Fruit fly (Drosophila melanogaster) whole organism, embryonic: ENCODE measurements around the gene Spt6.

ENCODE experiments used
- Atf6 ChIP-seq: fragments of 200-800 bp; sonication (Bioruptor generic); IDR thresholded peaks from 2 replicates; pipeline ENCODE4 v1.3.6; 2022; ENCODE audit warnings: missing biosample characterization, missing genetic modification characterization
- CG10209 ChIP-seq: fragments of 200-800 bp; sonication (Bioruptor generic); optimal IDR thresholded peaks from 3 replicates; lab custom pipeline; 2017; ENCODE audit warnings: missing biosample characterization, mild to moderate bottlenecking, missing genetic modification characterization, missing genetic modification reagents
- CG10979 ChIP-seq: fragments of 200-800 bp; sonication (Bioruptor generic); optimal IDR thresholded peaks from 2 replicates; lab custom pipeline; 2018; ENCODE audit warnings: missing biosample characterization, mild to moderate bottlenecking, missing genetic modification characterization, moderate library complexity
- CG12071 ChIP-seq: fragments of 200-800 bp; sonication (Bioruptor generic); optimal IDR thresholded peaks from 3 replicates; lab custom pipeline; 2018; ENCODE audit warnings: missing biosample characterization, mild to moderate bottlenecking, missing genetic modification characterization
- CG12219 ChIP-seq: fragments of 200-800 bp; sonication (Bioruptor generic); optimal IDR thresholded peaks from 3 replicates; lab custom pipeline; 2018; ENCODE audit warnings: missing biosample characterization, mild to moderate bottlenecking, missing genetic modification characterization
- CG12236 ChIP-seq: fragments of 200-800 bp; sonication (Bioruptor generic); optimal IDR thresholded peaks from 2 replicates; lab custom pipeline; 2016; ENCODE audit warnings: missing biosample characterization, missing genetic modification characterization
- CG12299 ChIP-seq: fragments of 200-800 bp; sonication (Bioruptor generic); optimal IDR thresholded peaks from 2 replicates; lab custom pipeline; 2018; ENCODE audit warnings: missing biosample characterization, mild to moderate bottlenecking, missing genetic modification characterization
- CG14710 ChIP-seq: fragments of 200-800 bp; sonication (Bioruptor generic); optimal IDR thresholded peaks from 3 replicates; lab custom pipeline; 2019; ENCODE audit warnings: missing biosample characterization, mild to moderate bottlenecking, missing genetic modification characterization, moderate library complexity
- CG15479 ChIP-seq: fragments of 200-800 bp; sonication (Bioruptor generic); optimal IDR thresholded peaks from 3 replicates; lab custom pipeline; 2019; ENCODE audit warnings: missing biosample characterization, mild to moderate bottlenecking, missing genetic modification characterization, moderate library complexity
- CG16863 ChIP-seq: fragments of 200-800 bp; sonication (Bioruptor generic); optimal IDR thresholded peaks from 3 replicates; lab custom pipeline; 2016; ENCODE audit warnings: missing biosample characterization, missing genetic modification characterization
- CG17912 ChIP-seq: fragments of 200-800 bp; sonication (Bioruptor generic); optimal IDR thresholded peaks from 2 replicates; lab custom pipeline; 2018; ENCODE audit warnings: missing biosample characterization, mild to moderate bottlenecking, missing genetic modification characterization
- CG30403 ChIP-seq: fragments of 200-800 bp; sonication (Bioruptor generic); optimal IDR thresholded peaks from 3 replicates; lab custom pipeline; 2016; ENCODE audit warnings: missing biosample characterization, missing genetic modification characterization
- CG3163 ChIP-seq: fragments of 200-800 bp; sonication (Bioruptor generic); optimal IDR thresholded peaks from 3 replicates; lab custom pipeline; 2016; ENCODE audit warnings: missing biosample characterization, missing genetic modification characterization
- CG3281 ChIP-seq: fragments of 200-800 bp; sonication (Bioruptor generic); optimal IDR thresholded peaks from 3 replicates; lab custom pipeline; 2017; ENCODE audit warnings: missing biosample characterization, mild to moderate bottlenecking, missing genetic modification characterization
- CG3995 ChIP-seq: fragments of 200-800 bp; sonication (Bioruptor generic); optimal IDR thresholded peaks from 3 replicates; lab custom pipeline; 2016; ENCODE audit warnings: missing biosample characterization, missing genetic modification characterization
- CG4617 ChIP-seq: fragments of 200-800 bp; sonication (Bioruptor generic); optimal IDR thresholded peaks from 3 replicates; lab custom pipeline; 2016; ENCODE audit warnings: missing biosample characterization, missing genetic modification characterization, borderline replicate concordance
- CG6175 ChIP-seq: fragments of 200-800 bp; sonication (Bioruptor generic); IDR thresholded peaks from 3 replicates; pipeline ENCODE4 v1.3.6; 2022; ENCODE audit warnings: missing biosample characterization, missing genetic modification characterization
- CG7987 ChIP-seq: fragments of 200-800 bp; sonication (Bioruptor generic); optimal IDR thresholded peaks from 2 replicates; lab custom pipeline; 2018; ENCODE audit warnings: missing biosample characterization, mild to moderate bottlenecking, missing genetic modification characterization, moderate library complexity
- CG8089 ChIP-seq: fragments of 200-800 bp; sonication (Bioruptor generic); optimal IDR thresholded peaks from 3 replicates; lab custom pipeline; 2016; ENCODE audit warnings: missing biosample characterization, missing genetic modification characterization
- CG8290 ChIP-seq, 3 experiments: fragments of 200-800 bp; sonication (Bioruptor generic); optimal IDR thresholded peaks; 2 replicates each; lab custom pipeline; 2016 to 2019; ENCODE audit warnings: missing biosample characterization in 3 of 3, missing genetic modification characterization in 3 of 3, mild to moderate bottlenecking in 2 of 3, moderate library complexity in 1 of 3
- CG8924 ChIP-seq: fragments of 200-800 bp; optimal IDR thresholded peaks from 3 replicates; lab custom pipeline; 2019; ENCODE audit warnings: missing biosample characterization, mild to moderate bottlenecking, missing genetic modification characterization, moderate library complexity
- CG9437 ChIP-seq: fragments of 200-800 bp; sonication (Bioruptor generic); optimal IDR thresholded peaks from 2 replicates; lab custom pipeline; 2018; ENCODE audit warnings: missing biosample characterization, mild to moderate bottlenecking, missing genetic modification characterization
- CG9609 ChIP-seq: fragments of 200-800 bp; sonication (Bioruptor generic); optimal IDR thresholded peaks from 3 replicates; lab custom pipeline; 2016; ENCODE audit warnings: missing biosample characterization, missing genetic modification characterization
- Dad ChIP-seq: fragments of 200-800 bp; sonication (Bioruptor generic); optimal IDR thresholded peaks from 3 replicates; lab custom pipeline; 2016; ENCODE audit warnings: missing biosample characterization, missing genetic modification characterization
- Ets65A ChIP-seq: fragments of 200-800 bp; sonication (Bioruptor generic); peaks from one replicate; lab custom pipeline; 2016; ENCODE audit warnings: missing biosample characterization, missing genetic modification characterization
- Lhr ChIP-seq: fragments of 200-800 bp; sonication (Bioruptor generic); optimal IDR thresholded peaks from 3 replicates; lab custom pipeline; 2017; ENCODE audit warnings: mild to moderate bottlenecking, missing biosample characterization, missing genetic modification reagents, missing genetic modification characterization
- Meics ChIP-seq: fragments of 200-800 bp; sonication (Bioruptor generic); optimal IDR thresholded peaks from 2 replicates; lab custom pipeline; 2017; ENCODE audit warnings: missing biosample characterization, mild to moderate bottlenecking, missing genetic modification characterization
- Rfx ChIP-seq: fragments of 200-800 bp; sonication (Bioruptor generic); IDR thresholded peaks from 2 replicates; pipeline ENCODE4 v1.3.6; 2022; ENCODE audit warnings: missing biosample characterization, missing genetic modification characterization
- Rx ChIP-seq: fragments of 200-800 bp; sonication (Bioruptor generic); IDR thresholded peaks from 2 replicates; pipeline ENCODE4 v1.3.6; 2022; ENCODE audit warnings: missing biosample characterization, missing genetic modification characterization
- Sox100B ChIP-seq: fragments of 200-800 bp; sonication (Bioruptor generic); optimal IDR thresholded peaks from 3 replicates; lab custom pipeline; 2018; ENCODE audit warnings: missing biosample characterization, mild to moderate bottlenecking, missing genetic modification characterization
- Taf1 ChIP-seq: fragments of 200-800 bp; sonication (Bioruptor generic); IDR thresholded peaks from 2 replicates; pipeline ENCODE4 v1.3.6; 2022; ENCODE audit warnings: missing biosample characterization, missing genetic modification characterization
- ab ChIP-seq: fragments of 200-800 bp; sonication (Bioruptor generic); optimal IDR thresholded peaks from 2 replicates; lab custom pipeline; 2016; ENCODE audit warnings: missing biosample characterization, missing genetic modification characterization
- ase ChIP-seq: fragments of 200-800 bp; sonication (Bioruptor generic); IDR thresholded peaks from 3 replicates; pipeline ENCODE4 v1.3.6; 2022; ENCODE audit warnings: missing biosample characterization, missing genetic modification characterization
- ash1 ChIP-seq: fragments of 200-800 bp; sonication (Bioruptor generic); optimal IDR thresholded peaks from 2 replicates; lab custom pipeline; 2018; ENCODE audit warnings: missing biosample characterization, mild to moderate bottlenecking, missing genetic modification characterization
- chinmo ChIP-seq: fragments of 200-800 bp; sonication (Bioruptor generic); IDR thresholded peaks from 4 replicates; pipeline ENCODE4 v1.3.6; 2022; ENCODE audit warnings: missing biosample characterization, missing genetic modification characterization; ENCODE audit not compliant: partially characterized antibody
- ems ChIP-seq: fragments of 200-800 bp; sonication (Bioruptor generic); optimal IDR thresholded peaks from 3 replicates; lab custom pipeline; 2016; ENCODE audit warnings: missing biosample characterization, missing genetic modification characterization
- exex ChIP-seq: fragments of 200-800 bp; sonication (Bioruptor generic); optimal IDR thresholded peaks from 4 replicates; lab custom pipeline; 2018; ENCODE audit warnings: missing biosample characterization, mild to moderate bottlenecking, missing genetic modification characterization, moderate library complexity
- gro ChIP-seq: fragments of 200-800 bp; sonication (Bioruptor generic); optimal IDR thresholded peaks from 2 replicates; lab custom pipeline; 2016; ENCODE audit warnings: missing biosample characterization, missing genetic modification characterization
- ken ChIP-seq: fragments of 200-800 bp; sonication (Bioruptor generic); IDR thresholded peaks from 3 replicates; pipeline ENCODE4 v1.3.6; 2022; ENCODE audit warnings: missing biosample characterization, missing genetic modification characterization
- lab ChIP-seq: fragments of 200-800 bp; sonication (Bioruptor generic); optimal IDR thresholded peaks from 3 replicates; lab custom pipeline; 2017; ENCODE audit warnings: missing biosample characterization, missing genetic modification characterization, mild to moderate bottlenecking, moderate library complexity, missing genetic modification reagents
- pan ChIP-seq, 4 experiments: fragments of >200 bp in 3 of 4; fragments of 200-800 bp in 1 of 4; sonication (Bioruptor generic) in 1 of 4; optimal IDR thresholded peaks in 3 of 4; IDR thresholded peaks in 1 of 4; 2 replicates each; pipeline versions ENCODE4 v1.3.6 to Lab custom; 2017 to 2022; ENCODE audit warnings: missing biosample characterization in 2 of 4, missing genetic modification characterization in 2 of 4, mixed read lengths in 1 of 4
- pita ChIP-seq: fragments of 200-800 bp; sonication (Bioruptor generic); optimal IDR thresholded peaks from 2 replicates; lab custom pipeline; 2017; ENCODE audit warnings: missing biosample characterization, mild to moderate bottlenecking, missing genetic modification characterization
- row ChIP-seq: fragments of 200-800 bp; sonication (Bioruptor generic); IDR thresholded peaks from 3 replicates; pipeline ENCODE4 v1.3.6; 2022; ENCODE audit warnings: missing biosample characterization, missing genetic modification characterization
- schlank ChIP-seq: fragments of 200-800 bp; sonication (Bioruptor generic); optimal IDR thresholded peaks from 2 replicates; lab custom pipeline; 2018; ENCODE audit warnings: missing biosample characterization, mild to moderate bottlenecking, missing genetic modification characterization
- sim ChIP-seq: fragments of 200-800 bp; sonication (Bioruptor generic); IDR thresholded peaks from 2 replicates; pipeline ENCODE4 v1.3.6; 2022; ENCODE audit warnings: missing biosample characterization, missing genetic modification characterization
- stwl ChIP-seq: fragments of 200-800 bp; sonication (Bioruptor generic); optimal IDR thresholded peaks from 3 replicates; lab custom pipeline; 2018; ENCODE audit warnings: missing biosample characterization, mild to moderate bottlenecking, missing genetic modification characterization, moderate library complexity
- tap ChIP-seq: fragments of 200-800 bp; optimal IDR thresholded peaks from 3 replicates; lab custom pipeline; 2019; ENCODE audit warnings: missing biosample characterization, mild to moderate bottlenecking, missing genetic modification characterization, moderate library complexity
- tll ChIP-seq, 2 experiments: fragments of 200-800 bp in 1 of 2; fragments of >200 bp in 1 of 2; sonication (Bioruptor generic) in 1 of 2; optimal IDR thresholded peaks; 2 replicates each; lab custom pipeline; 2017 to 2019; ENCODE audit warnings: missing biosample characterization in 2 of 2, missing genetic modification characterization in 2 of 2, mild to moderate bottlenecking in 1 of 2, moderate library complexity in 1 of 2

Spt6 gene

DNA sequence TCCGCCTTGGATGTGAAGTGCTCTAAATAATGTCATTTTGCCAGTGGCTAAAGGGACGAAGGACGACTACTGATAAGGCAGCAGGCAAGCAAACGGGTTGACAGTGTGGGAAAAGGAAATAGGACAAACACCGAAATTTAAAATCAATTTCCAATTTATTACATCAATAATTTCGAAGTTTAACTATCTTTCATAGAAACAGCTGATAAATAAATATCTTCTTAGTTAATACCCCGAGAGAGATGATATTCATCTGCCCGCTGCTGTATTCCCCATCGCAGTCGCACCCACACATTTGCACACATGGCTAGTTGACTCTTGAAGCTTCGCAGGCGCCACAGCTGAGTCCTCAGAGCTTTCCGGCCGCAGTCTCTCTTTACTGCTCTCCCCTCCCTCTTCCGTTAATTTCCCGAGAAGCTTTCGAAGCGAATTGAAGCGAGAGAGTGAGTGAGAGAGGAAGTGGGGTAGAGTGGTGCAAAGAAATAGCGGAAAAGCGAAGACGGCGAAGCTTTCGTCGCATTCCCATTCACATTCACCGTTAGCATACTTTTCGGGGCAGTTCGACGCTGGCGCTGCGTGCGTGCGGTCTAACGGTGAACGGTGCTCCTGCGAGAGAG is 49.4 kb downstream of the Spt6 start (continued):
- TF ChIP-seq Dad (GFP tag; lab: Kevin White, UChicago) (no peak), schlank (tag; lab: Kevin White, UChicago) (peak; percentile 49), ash1 (GFP tag; lab: Kevin White, UChicago) (no peak), Lhr (GFP tag; lab: Kevin White, UChicago) (no peak), Rx (GFP tag; lab: Robert Waterston, UW) (peak; percentile 49), Meics (GFP tag; lab: Kevin White, UChicago) (peak; percentile 80), CG17912 (no peak), row (peak; percentile 83), pan (optimal IDR thresholded peaks at IDR 0.05; lab: Kevin White, UChicago) (no peak), pan (GFP tag; optimal IDR thresholded peaks at IDR 0.05 in 1 of 2, IDR thresholded peaks at IDR 0.05 in 1 of 2) (peak in 1 of 2 experiments; percentile 81), tll (GFP tag; optimal IDR thresholded peaks at IDR 0.05; lab: Kevin White, UChicago) (no peak), gro (GFP tag; lab: Kevin White, UChicago) (peak; percentile 65), CG10209 (GFP tag; lab: Kevin White, UChicago) (peak; percentile 65), CG30403 (peak; percentile 64), lab (GFP tag; lab: Kevin White, UChicago) (peak; percentile 86), CG12071 (GFP tag; lab: Kevin White, UChicago) (peak; percentile 44), CG8089 (GFP tag; lab: Kevin White, UChicago) (peak; percentile 8), CG3163 (GFP tag; lab: Kevin White, UChicago) (peak; percentile 7), exex (tag; lab: Kevin White, UChicago) (peak; percentile 18), CG3995 (GFP tag; lab: Kevin White, UChicago) (peak; percentile 7), chinmo (GFP tag; lab: Robert Waterston, UW) (no peak), CG6175 (GFP tag; lab: Robert Waterston, UW) (peak; percentile 44; the same call in 1 of the 3 replicates), CG16863 (GFP tag; lab: Kevin White, UChicago) (peak; percentile 46), CG12219 (GFP tag; lab: Kevin White, UChicago) (peak; percentile 49), sim (GFP tag; lab: Robert Waterston, UW) (peak; percentile 28; the same call in 1 of the 2 replicates), CG9437 (GFP tag; lab: Kevin White, UChicago) (peak; percentile 38), Sox100B (GFP tag; lab: Kevin White, UChicago) (no peak), CG12299 (tag; lab: Kevin White, UChicago) (peak; percentile 35), Taf1 (peak; percentile 76), CG9609 (GFP tag; lab: Kevin White, UChicago) (no peak), CG12236 (no peak), CG4617 (no peak), CG8924 (tag; lab: Kevin White, UChicago) (peak; percentile 46), pita (GFP tag; lab: Kevin White, UChicago) (no peak), CG7987 (GFP tag; lab: Kevin White, UChicago) (no peak), CG14710 (peak; percentile 13), ken (GFP tag; lab: Robert Waterston, UW) (peak; percentile 54; the same call in 2 of the 3 replicates), CG3281 (GFP tag; lab: Kevin White, UChicago) (peak; percentile 78), CG10979 (no peak), ems (GFP tag; lab: Kevin White, UChicago) (no peak), stwl (no peak), ab (peak; percentile 10), Atf6 (peak; percentile 83), Rfx (GFP tag; lab: Robert Waterston, UW) (peak; percentile 82), CG15479 (GFP tag; lab: Kevin White, UChicago) (no peak), CG8290 (GFP tag; optimal IDR thresholded peaks at IDR 0.05; lab: Kevin White, UChicago) (no peak), CG8290 (tag; optimal IDR thresholded peaks at IDR 0.05; lab: Kevin White, UChicago) (peak in 1 of 2 experiments; percentile 83), tap (tag; lab: Kevin White, UChicago) (peak; percentile 53), ase (GFP tag; lab: Robert Waterston, UW) (peak; percentile 56; the same call in 2 of the 3 replicates), Ets65A (GFP tag; lab: Kevin White, UChicago) (peak; percentile 43)
